Fruit fly (Drosophila melanogaster): ENCODE data around the gene CG42747.

CG42747 gene

DNA sequence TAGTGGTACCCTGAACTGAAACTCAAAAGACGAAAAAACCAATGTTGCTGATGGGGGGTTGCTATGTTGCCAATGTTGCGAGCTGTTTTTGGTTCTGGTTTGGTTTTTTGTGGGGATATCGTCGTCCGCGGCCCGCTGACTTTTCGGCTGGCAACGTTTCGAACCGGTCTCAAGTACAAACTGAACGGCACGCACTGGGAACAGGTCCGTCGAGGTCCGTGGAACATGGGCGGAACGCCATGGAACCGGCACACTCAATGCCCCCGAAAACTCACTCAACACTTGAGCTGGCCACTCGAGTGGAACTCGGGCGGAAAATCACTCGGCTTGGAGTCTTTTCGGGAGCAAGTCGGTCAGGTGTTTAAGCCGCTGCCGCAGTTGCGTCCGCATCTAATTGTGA, 48.2 kb upstream of the CG42747 start, which contains the start of gene CG13300 (continued):
- TF ChIP-seq tio (GFP tag; optimal IDR thresholded peaks at IDR 0.05) (no peak), NFAT (GFP tag; IDR thresholded peaks at IDR 0.05) (0 out of 2 replicates have a peak, but pooled peaks have one; percentile 30), MTF-1 (GFP tag; optimal IDR thresholded peaks at IDR 0.05; ENCODE audit: borderline replicate concordance) (peak; percentile 47), CG9932 (GFP tag; IDR thresholded peaks at IDR 0.05) (no peak), CG7839 (tag; optimal IDR thresholded peaks at IDR 0.05) (peak; percentile 0), Xrp1 (GFP tag; IDR thresholded peaks at IDR 0.05) (no peak), CG10565 (GFP tag; optimal IDR thresholded peaks at IDR 0.05) (no peak), slbo (GFP tag; IDR thresholded peaks at IDR 0.05) (no peak), CG4820 (GFP tag; optimal IDR thresholded peaks at IDR 0.05) (no peak), H15 (GFP tag; IDR thresholded peaks at IDR 0.05) (no peak), CG33213 (GFP tag; optimal IDR thresholded peaks at IDR 0.05) (no peak), CG34422 (GFP tag; IDR thresholded peaks at IDR 0.05) (no peak), CG9817 (tag; optimal IDR thresholded peaks at IDR 0.05) (no peak), CG6654 (GFP tag; optimal IDR thresholded peaks at IDR 0.05) (no peak), CG4404 (GFP tag; IDR thresholded peaks at IDR 0.05) (no peak), Ets65A (GFP tag) (no peak), CTCF (GFP tag; optimal IDR thresholded peaks at IDR 0.05) (no peak), CG10543 (GFP tag; optimal IDR thresholded peaks at IDR 0.05) (no peak), CG12219 (GFP tag; optimal IDR thresholded peaks at IDR 0.05) (no peak), Bdp1 (GFP tag; optimal IDR thresholded peaks at IDR 0.05) (no peak), C15 (GFP tag; IDR thresholded peaks at IDR 0.05) (no peak), psq (GFP tag; optimal IDR thresholded peaks at IDR 0.05) (no peak), danr (GFP tag; IDR thresholded peaks at IDR 0.05) (no peak), CG8281 (tag; optimal IDR thresholded peaks at IDR 0.05) (no peak), mld (GFP tag; IDR thresholded peaks at IDR 0.05; ENCODE audit: partially characterized antibody) (no peak), grau (tag; optimal IDR thresholded peaks at IDR 0.05) (peak; percentile 29), CG31441 (GFP tag; IDR thresholded peaks at IDR 0.05) (no peak; the same call in 1 of the 2 replicates), Hand (GFP tag; optimal IDR thresholded peaks at IDR 0.05) (peak; percentile 30), her (GFP tag; optimal IDR thresholded peaks at IDR 0.05) (no peak), bcd (GFP tag; optimal IDR thresholded peaks at IDR 0.05) (no peak), CG2678 (tag; optimal IDR thresholded peaks at IDR 0.05) (peak; percentile 17), CG7271 (tag; optimal IDR thresholded peaks at IDR 0.05) (no peak), CG4424 (GFP tag; optimal IDR thresholded peaks at IDR 0.05) (no peak), tap (tag; optimal IDR thresholded peaks at IDR 0.05) (no peak), ranshi (GFP tag; IDR thresholded peaks at IDR 0.05) (no peak), cato (GFP tag; optimal IDR thresholded peaks at IDR 0.05; ENCODE audit: borderline replicate concordance) (no peak), Ravus (GFP tag; IDR thresholded peaks at IDR 0.05) (no peak), Chrac-16 (GFP tag; optimal IDR thresholded peaks at IDR 0.05) (no peak), CG31388 (GFP tag; optimal IDR thresholded peaks at IDR 0.05) (no peak), Dfd (GFP tag; optimal IDR thresholded peaks at IDR 0.05) (no peak), CG11093 (GFP tag; IDR thresholded peaks at IDR 0.05) (no peak), slou (GFP tag; optimal IDR thresholded peaks at IDR 0.05) (no peak), CG34376 (GFP tag; optimal IDR thresholded peaks at IDR 0.05) (no peak), CG18764 (GFP tag; optimal IDR thresholded peaks at IDR 0.05) (no peak), gro (GFP tag; optimal IDR thresholded peaks at IDR 0.05) (no peak), CG1603 (tag; optimal IDR thresholded peaks at IDR 0.05) (peak; percentile 14), CG14667 (GFP tag; IDR thresholded peaks at IDR 0.05) (no peak), Hmr (GFP tag; optimal IDR thresholded peaks at IDR 0.05) (peak; percentile 5), CG6254 (GFP tag; optimal IDR thresholded peaks at IDR 0.05) (no peak), MBD-R2 (GFP tag; IDR thresholded peaks at IDR 0.05) (no peak), TFAM (GFP tag; optimal IDR thresholded peaks at IDR 0.05) (no peak), CG8089 (GFP tag; optimal IDR thresholded peaks at IDR 0.05) (no peak), Stat92E (GFP tag; optimal IDR thresholded peaks at IDR 0.05) (peak in 1 of 3 experiments; percentile 38)
